Worm (Caenorhabditis elegans) whole organism, late embryonic: ENCODE measurements around the gene T28D6.5.
A peak's percentile ranks its signal among the peaks of the same experiment; 100 is the strongest.

Source experiments
- F13H6.1 ChIP-seq: sonication (generic microtip); optimal IDR thresholded peaks from 2 replicates; lab custom pipeline; 2016; ENCODE audit warnings: missing genetic modification characterization, missing compliant biosample characterization
- K09A11.1 ChIP-seq: sonication (generic microtip); optimal IDR thresholded peaks from 2 replicates; lab custom pipeline; 2017; ENCODE audit warnings: antibody characterized with exemption, mild to moderate bottlenecking, missing genetic modification characterization, missing compliant biosample characterization; ENCODE audit not compliant: insufficient read depth
- T23F11.4 ChIP-seq: fragments of 200-800 bp; sonication (Bioruptor generic); optimal IDR thresholded peaks from 2 replicates; lab custom pipeline; 2018; ENCODE audit warnings: mild to moderate bottlenecking, missing genetic modification characterization, missing compliant biosample characterization
- ceh-14 ChIP-seq: sonication (generic microtip); optimal IDR thresholded peaks from 2 replicates; lab custom pipeline; 2016; ENCODE audit warnings: missing genotype, missing genetic modification characterization, missing compliant biosample characterization
- ceh-18 ChIP-seq: sonication (generic microtip); optimal IDR thresholded peaks from 2 replicates; lab custom pipeline; 2016; ENCODE audit warnings: missing genetic modification characterization, missing compliant biosample characterization
- ceh-24 ChIP-seq: sonication (generic microtip); optimal IDR thresholded peaks from 2 replicates; lab custom pipeline; 2016; ENCODE audit warnings: mild to moderate bottlenecking, missing genetic modification characterization, missing compliant biosample characterization
- ceh-30 ChIP-seq: fragments of 150-350 bp; optimal IDR thresholded peaks from 2 replicates; lab custom pipeline; 2014; ENCODE audit warnings: missing biosample characterization, missing genetic modification characterization
- ceh-31 ChIP-seq: sonication (generic microtip); optimal IDR thresholded peaks from 2 replicates; lab custom pipeline; 2016; ENCODE audit warnings: missing genetic modification characterization, missing compliant biosample characterization
- ceh-34 ChIP-seq: sonication (generic microtip); optimal IDR thresholded peaks from 2 replicates; lab custom pipeline; 2016; ENCODE audit warnings: mild to moderate bottlenecking, missing genetic modification characterization, missing compliant biosample characterization
- ceh-45 ChIP-seq: fragments of 200-800 bp; sonication (Bioruptor generic); IDR thresholded peaks from 2 replicates; pipeline ENCODE4 v1.3.6; 2022; ENCODE audit warnings: missing genetic modification reagents, missing genetic modification characterization, missing compliant biosample characterization
- ceh-48 ChIP-seq: sonication (generic microtip); optimal IDR thresholded peaks from 2 replicates; lab custom pipeline; 2016; ENCODE audit warnings: missing genetic modification characterization, inconsistent platforms, missing compliant biosample characterization
- ceh-6 ChIP-seq: fragments of 200-800 bp; sonication (Bioruptor generic); optimal IDR thresholded peaks from 2 replicates; lab custom pipeline; 2018; ENCODE audit warnings: mild to moderate bottlenecking, missing genetic modification characterization, missing compliant biosample characterization
- ceh-9 ChIP-seq: sonication (generic microtip); optimal IDR thresholded peaks from 2 replicates; lab custom pipeline; 2016; ENCODE audit warnings: mild to moderate bottlenecking, missing genetic modification characterization, inconsistent platforms, missing compliant biosample characterization
- dmd-4 ChIP-seq: sonication (generic microtip); optimal IDR thresholded peaks from 2 replicates; lab custom pipeline; 2016; ENCODE audit warnings: borderline replicate concordance, missing genetic modification characterization, missing compliant biosample characterization
- ets-4 ChIP-seq: sonication (generic microtip); optimal IDR thresholded peaks from 2 replicates; lab custom pipeline; 2016; ENCODE audit warnings: missing genetic modification characterization, missing compliant biosample characterization
- fkh-6 ChIP-seq: sonication (generic microtip); optimal IDR thresholded peaks from 2 replicates; lab custom pipeline; 2016; ENCODE audit warnings: missing genetic modification characterization, missing compliant biosample characterization
- hlh-13 ChIP-seq: fragments of 200-800 bp; sonication (Bioruptor generic); optimal IDR thresholded peaks from 2 replicates; lab custom pipeline; 2018; ENCODE audit warnings: mild to moderate bottlenecking, missing genetic modification characterization, missing compliant biosample characterization
- hlh-15 ChIP-seq: sonication (generic microtip); optimal IDR thresholded peaks from 2 replicates; lab custom pipeline; 2016; ENCODE audit warnings: missing genetic modification characterization, missing compliant biosample characterization
- hlh-6 ChIP-seq: sonication (generic microtip); optimal IDR thresholded peaks from 2 replicates; lab custom pipeline; 2016; ENCODE audit warnings: missing genotype, missing genetic modification characterization, missing compliant biosample characterization
- hlh-8 ChIP-seq: sonication (generic microtip); optimal IDR thresholded peaks from 2 replicates; lab custom pipeline; 2016; ENCODE audit warnings: missing genotype, missing genetic modification characterization, missing compliant biosample characterization
- lin-11 ChIP-seq: fragments of 200-800 bp; sonication (Bioruptor generic); optimal IDR thresholded peaks from 2 replicates; lab custom pipeline; 2018; ENCODE audit warnings: mild to moderate bottlenecking, missing genetic modification characterization, missing compliant biosample characterization
- nfya-1 ChIP-seq: sonication (generic microtip); optimal IDR thresholded peaks from 2 replicates; lab custom pipeline; 2017; ENCODE audit warnings: missing genetic modification characterization, mild to moderate bottlenecking, missing compliant biosample characterization, antibody characterized with exemption, moderate library complexity
- nhr-232 ChIP-seq: sonication (generic microtip); optimal IDR thresholded peaks from 2 replicates; lab custom pipeline; 2016; ENCODE audit warnings: missing genetic modification characterization, missing compliant biosample characterization
- pat-9 ChIP-seq: fragments of 200-800 bp; sonication (Bioruptor generic); optimal IDR thresholded peaks from 2 replicates; lab custom pipeline; 2018; ENCODE audit warnings: mild to moderate bottlenecking, missing genetic modification characterization, moderate library complexity, missing compliant biosample characterization
- pax-1 ChIP-seq: fragments of 150-350 bp; optimal IDR thresholded peaks from 2 replicates; lab custom pipeline; 2014; ENCODE audit warnings: missing biosample characterization, missing genetic modification characterization
- pha-2 ChIP-seq: sonication (generic microtip); optimal IDR thresholded peaks from 2 replicates; lab custom pipeline; 2017; ENCODE audit warnings: mild to moderate bottlenecking, missing genetic modification characterization, missing compliant biosample characterization
- pha-4 ChIP-seq: fragments of 150-350 bp; optimal IDR thresholded peaks from 2 replicates; lab custom pipeline; 2018; ENCODE audit warnings: missing biosample characterization, missing genetic modification reagents, missing genetic modification characterization
- rnt-1 ChIP-seq: sonication (generic microtip); optimal IDR thresholded peaks from 2 replicates; lab custom pipeline; 2016; ENCODE audit warnings: missing genetic modification characterization, missing compliant biosample characterization
- ttx-3 ChIP-seq: sonication (generic microtip); optimal IDR thresholded peaks from 2 replicates; lab custom pipeline; 2016; ENCODE audit warnings: missing genetic modification reagents, missing genetic modification characterization, missing compliant biosample characterization
- unc-55 ChIP-seq: sonication (generic microtip); optimal IDR thresholded peaks from 2 replicates; lab custom pipeline; 2017; ENCODE audit warnings: missing biosample characterization, missing genetic modification reagents, missing genetic modification characterization
- unc-86 ChIP-seq: sonication (generic microtip); optimal IDR thresholded peaks from 2 replicates; lab custom pipeline; 2016; ENCODE audit warnings: missing genetic modification characterization, missing compliant biosample characterization
- zip-5 ChIP-seq: sonication (generic microtip); optimal IDR thresholded peaks from 2 replicates; lab custom pipeline; 2016; ENCODE audit warnings: missing genetic modification characterization, missing compliant biosample characterization

The T28D6.5 gene

DNA sequence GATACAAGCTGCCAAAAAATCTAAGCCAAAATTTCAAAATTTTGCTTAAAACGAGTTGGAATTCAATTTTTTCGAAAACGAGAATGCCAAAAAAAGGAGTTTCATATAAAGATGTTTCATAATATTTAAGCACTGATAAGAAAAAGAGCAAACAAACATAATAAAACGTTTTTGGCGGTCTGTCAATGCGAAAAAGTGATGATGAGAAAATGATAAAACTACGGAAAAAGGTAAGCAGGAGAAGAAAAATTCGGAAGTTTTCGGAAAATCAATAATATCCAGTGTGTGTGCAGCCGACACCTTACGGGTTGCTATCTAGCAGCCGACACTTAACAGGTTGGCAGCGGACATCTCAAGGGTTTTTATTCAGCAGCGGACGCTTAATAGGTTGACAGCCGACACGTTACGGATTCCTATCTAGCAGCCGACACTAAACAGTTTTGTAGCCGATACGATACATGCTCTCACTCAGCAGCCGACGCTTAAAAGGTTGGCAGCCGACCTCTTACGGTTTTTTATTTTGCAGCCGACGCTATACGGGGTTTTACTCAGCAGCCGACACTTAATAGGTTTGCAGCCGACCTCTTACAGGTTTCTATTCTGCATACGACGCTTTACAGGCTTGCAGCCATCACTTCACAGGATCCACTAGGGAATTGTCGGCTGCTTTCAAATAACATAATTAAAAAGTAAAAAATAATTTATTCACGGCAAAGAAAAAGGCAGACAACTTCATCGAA, 38.9 kb downstream of the T28D6.5 start:
- TF ChIP-seq hlh-13 (GFP tag; lab: Kevin White, UChicago), result no peak
- no peak for TF ChIP-seq ceh-18 (tag; lab: Kevin White, UChicago)
- TF ChIP-seq hlh-8 (tag; lab: Kevin White, UChicago), result no peak
- TF ChIP-seq lin-11, result no peak
- no peak for TF ChIP-seq ceh-30 (tag; lab: Kevin White, UChicago)
- no peak for TF ChIP-seq hlh-6
- no peak for TF ChIP-seq fkh-6 (tag; lab: Kevin White, UChicago)
- no peak for TF ChIP-seq ceh-31 (tag; lab: Kevin White, UChicago)
- TF ChIP-seq pha-4 (tag; lab: Kevin White, UChicago), result no peak
- TF ChIP-seq pax-1, result no peak
- no peak for TF ChIP-seq ceh-45 (GFP tag; lab: Robert Waterston, UW)

DNA sequence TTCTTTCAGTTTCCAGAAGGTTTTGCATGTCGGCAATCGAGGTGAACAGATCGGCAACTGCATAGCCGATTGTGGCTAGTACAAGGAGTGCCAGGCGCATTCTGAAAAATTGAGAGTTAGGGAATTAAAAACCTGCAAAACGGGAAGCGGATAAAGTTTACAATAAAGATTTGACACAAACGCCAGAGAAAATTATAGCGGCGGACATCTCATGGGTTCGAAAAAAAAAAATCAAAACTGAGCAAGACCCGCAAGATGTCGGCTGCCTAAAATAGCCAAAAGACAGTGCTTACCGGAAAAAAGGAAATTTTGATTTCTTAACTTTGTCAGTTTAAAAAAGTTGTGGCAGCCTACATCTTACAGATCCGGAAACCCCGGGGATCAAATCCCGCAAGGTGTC, 44.4 kb downstream of the T28D6.5 start, which contains the start of gene dpy-18:
TSS of gene dpy-18 (minus strand) at position 101 of the 400 bp plus-strand sequence.
- TF ChIP-seq ceh-48 (tag; lab: Kevin White, UChicago) (no peak), ceh-18 (tag; lab: Kevin White, UChicago) (no peak), hlh-6 (no peak), hlh-8 (tag; lab: Kevin White, UChicago) (no peak), ttx-3 (tag; lab: Kevin White, UChicago) (no peak), zip-5 (tag; lab: Kevin White, UChicago) (no peak), ceh-9 (no peak), unc-86 (no peak), F13H6.1 (tag; lab: Kevin White, UChicago) (no peak), ets-4 (tag; lab: Kevin White, UChicago) (no peak), unc-55 (GFP tag; lab: Kevin White, UChicago) (no peak), ceh-6 (no peak), K09A11.1 (tag; lab: Kevin White, UChicago) (no peak), dmd-4 (no peak), ceh-45 (GFP tag; lab: Robert Waterston, UW) (no peak)

DNA sequence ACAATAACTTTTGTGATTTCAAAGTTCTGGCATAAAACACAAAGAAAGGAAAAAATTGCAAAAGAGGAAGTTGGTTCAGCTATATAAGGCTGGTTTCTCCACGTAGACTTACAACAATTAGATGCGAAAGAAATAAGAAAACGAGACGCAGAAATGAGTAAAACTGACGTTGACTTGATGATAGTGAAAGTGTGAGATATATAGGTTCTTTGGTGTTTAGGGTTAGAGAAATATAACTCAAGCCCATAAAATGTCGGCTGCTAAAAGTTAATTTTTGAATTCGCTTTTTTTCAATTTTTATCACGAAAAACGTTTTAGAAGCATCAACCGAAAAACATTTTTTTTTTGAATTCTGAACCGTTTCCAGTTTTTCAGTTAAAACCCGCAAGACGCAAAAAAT, 45.0 kb downstream of the T28D6.5 start:
- no peak for TF ChIP-seq pha-2 (tag; lab: Kevin White, UChicago)
- no peak for TF ChIP-seq hlh-15
- no peak for TF ChIP-seq ceh-24 (tag; lab: Kevin White, UChicago)

DNA sequence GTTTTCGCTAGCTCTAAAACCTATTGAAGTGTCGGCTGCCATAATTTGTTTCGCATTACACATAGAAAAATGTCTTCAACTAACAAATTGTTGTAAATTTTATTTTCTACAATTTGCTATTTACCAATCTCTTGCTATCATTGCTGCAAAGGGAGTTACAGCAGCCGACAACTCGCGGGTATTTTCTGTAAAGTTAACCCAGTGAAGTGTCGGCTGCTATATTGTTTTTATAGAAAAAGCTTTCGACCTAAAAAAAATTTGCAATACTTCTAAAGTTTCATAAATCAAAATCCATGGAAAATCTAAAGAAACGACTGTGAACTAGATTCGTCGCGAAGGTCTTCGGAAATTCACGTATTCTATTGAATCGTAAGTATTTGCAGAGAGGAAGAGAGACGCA, 45.4 kb downstream of the T28D6.5 start:
- TF ChIP-seq ttx-3 (tag; lab: Kevin White, UChicago) (no peak), ceh-48 (tag; lab: Kevin White, UChicago) (no peak), nhr-232 (tag; lab: Kevin White, UChicago) (no peak), T23F11.4 (GFP tag; lab: Kevin White, UChicago) (no peak), ceh-34 (tag; lab: Kevin White, UChicago) (no peak), pat-9 (tag; lab: Kevin White, UChicago) (no peak), ceh-14 (tag; lab: Kevin White, UChicago) (no peak), pax-1 (no peak)

DNA sequence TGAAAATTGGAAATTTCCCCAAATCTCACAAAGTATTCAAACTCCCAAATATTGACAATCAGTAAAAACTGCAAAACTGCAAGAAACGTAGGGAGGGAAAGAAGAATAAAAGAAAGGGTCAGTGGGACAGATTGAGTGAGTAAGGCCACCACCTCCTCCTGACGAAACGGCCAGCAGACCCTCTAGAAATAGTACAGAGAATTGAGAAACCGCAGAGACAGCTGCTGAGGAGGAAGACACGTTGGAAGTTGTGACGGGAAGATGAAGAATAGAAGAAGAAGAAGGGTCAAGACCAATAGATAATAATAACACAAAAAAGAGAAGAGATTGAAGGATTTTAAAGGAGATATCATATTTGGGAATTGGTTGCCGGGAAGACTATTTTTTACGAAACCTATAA, 47.1 kb downstream of the T28D6.5 start:
- TF ChIP-seq unc-55 (GFP tag; lab: Kevin White, UChicago) (no peak), nfya-1 (tag; lab: Kevin White, UChicago) (peak; percentile 14), rnt-1 (peak; percentile 30), pat-9 (tag; lab: Kevin White, UChicago) (peak; percentile 13)
